Fruit fly (Drosophila melanogaster) whole organism: Measurements from ENCODE around the gene Mst33A.

ENCODE experiments used
- CG8478 ChIP-seq: fragments of >200 bp; optimal IDR thresholded peaks from 2 replicates; lab custom pipeline; 2018; ENCODE audit warnings: inconsistent platforms
- Dll ChIP-seq: fragments of >200 bp; optimal IDR thresholded peaks from 2 replicates; lab custom pipeline; 2017
- EcR ChIP-seq, 2 experiments: fragments of >200 bp; optimal IDR thresholded peaks; 2 replicates each; lab custom pipeline; 2017; ENCODE audit warnings: missing biosample characterization in 2 of 2, missing genetic modification characterization in 2 of 2, missing genetic modification reagents in 2 of 2
- pan ChIP-seq: fragments of >200 bp; optimal IDR thresholded peaks from 2 replicates; lab custom pipeline; 2017
- psq ChIP-seq: fragments of >200 bp; optimal IDR thresholded peaks from 2 replicates; lab custom pipeline; 2017
- usp ChIP-seq: fragments of >200 bp; optimal IDR thresholded peaks from 2 replicates; lab custom pipeline; 2017; ENCODE audit warnings: missing biosample characterization, missing genetic modification characterization, mixed read lengths

dm6 chr2L:11586733-11587132, at the start of gene Mst33A:
- TF ChIP-seq psq (lab: Kevin White, UChicago) (no peak), usp (GFP tag; lab: Kevin White, UChicago) (no peak), EcR (GFP tag; optimal IDR thresholded peaks at IDR 0.05; lab: Kevin White, UChicago) (no peak), pan (no peak), Dll (lab: Kevin White, UChicago) (no peak), CG8478 (lab: Kevin White, UChicago) (no peak)
